Worm (Caenorhabditis elegans) whole organism, L2 larva: Measurements from ENCODE around the gene K09G1.2.
A peak's percentile ranks its signal among the peaks of the same experiment; 100 is the strongest.

ENCODE experiments used
- C34F6.9 ChIP-seq: fragments of 150-350 bp; optimal IDR thresholded peaks from 2 replicates; lab custom pipeline; 2014; ENCODE audit warnings: missing biosample characterization, missing genetic modification characterization
- F13H6.1 ChIP-seq: sonication (generic microtip); optimal IDR thresholded peaks from 2 replicates; lab custom pipeline; 2016; ENCODE audit warnings: missing genetic modification characterization, missing compliant biosample characterization
- R02D3.7 ChIP-seq: fragments of 150-350 bp; optimal IDR thresholded peaks from 2 replicates; lab custom pipeline; 2014; ENCODE audit warnings: missing biosample characterization, missing genetic modification characterization
- Y55F3AM.14 ChIP-seq: fragments of 200-800 bp; sonication (Bioruptor generic); optimal IDR thresholded peaks from 2 replicates; lab custom pipeline; 2018; ENCODE audit warnings: mild to moderate bottlenecking, missing genetic modification characterization, missing compliant biosample characterization
- ZK546.5 ChIP-seq: sonication (generic microtip); optimal IDR thresholded peaks from 2 replicates; lab custom pipeline; 2017; ENCODE audit warnings: missing biosample characterization, missing genetic modification characterization
- alr-1 ChIP-seq: fragments of 150-350 bp; optimal IDR thresholded peaks from 2 replicates; lab custom pipeline; 2014; ENCODE audit warnings: missing biosample characterization, missing genetic modification characterization
- ama-1 ChIP-seq: fragments of 150-350 bp; optimal IDR thresholded peaks from 2 replicates; lab custom pipeline; 2018; ENCODE audit warnings: inconsistent platforms
- blmp-1 ChIP-seq: sonication (generic microtip); optimal IDR thresholded peaks from 2 replicates; lab custom pipeline; 2017; ENCODE audit warnings: missing genetic modification characterization, mild to moderate bottlenecking, missing compliant biosample characterization, antibody characterized with exemption, moderate library complexity; ENCODE audit not compliant: insufficient read depth
- ceh-16 ChIP-seq: fragments of 150-350 bp; optimal IDR thresholded peaks from 2 replicates; lab custom pipeline; 2014; ENCODE audit warnings: missing biosample characterization, missing genetic modification characterization
- ceh-82 ChIP-seq: fragments of 150-350 bp; optimal IDR thresholded peaks from 2 replicates; lab custom pipeline; 2014; ENCODE audit warnings: missing biosample characterization, missing genetic modification characterization
- crh-2 ChIP-seq: sonication (generic microtip); optimal IDR thresholded peaks from 2 replicates; lab custom pipeline; 2017; ENCODE audit warnings: missing biosample characterization, missing genetic modification characterization
- dmd-4 ChIP-seq: sonication (generic microtip); optimal IDR thresholded peaks from 2 replicates; lab custom pipeline; 2017; ENCODE audit warnings: missing biosample characterization, missing genetic modification characterization
- egl-27 ChIP-seq: sonication (generic microtip); optimal IDR thresholded peaks from 3 replicates; lab custom pipeline; 2017; ENCODE audit warnings: missing biosample characterization, missing genetic modification reagents, missing genetic modification characterization
- elt-1 ChIP-seq: fragments of 150-350 bp; optimal IDR thresholded peaks from 2 replicates; lab custom pipeline; 2014; ENCODE audit warnings: missing biosample characterization, missing genetic modification characterization
- elt-3 ChIP-seq: sonication (generic microtip); optimal IDR thresholded peaks from 2 replicates; lab custom pipeline; 2017; ENCODE audit warnings: missing biosample characterization, missing genetic modification characterization
- fos-1 ChIP-seq: fragments of 150-350 bp; optimal IDR thresholded peaks from 2 replicates; lab custom pipeline; 2014; ENCODE audit warnings: missing biosample characterization, missing genetic modification characterization
- gmeb-1 ChIP-seq: fragments of 150-350 bp; optimal IDR thresholded peaks from 2 replicates; lab custom pipeline; 2014; ENCODE audit warnings: missing biosample characterization, missing genetic modification characterization
- lsy-2 ChIP-seq, 2 experiments: fragments of 150-350 bp in 1 of 2; sonication (generic microtip) in 1 of 2; optimal IDR thresholded peaks; 2 replicates each; lab custom pipeline; 2014 to 2017; ENCODE audit warnings: missing biosample characterization in 2 of 2, missing genetic modification characterization in 2 of 2
- mab-5 ChIP-seq: fragments of 150-350 bp; optimal IDR thresholded peaks from 2 replicates; lab custom pipeline; 2014; ENCODE audit warnings: missing biosample characterization, missing genetic modification characterization
- mdl-1 ChIP-seq, 2 experiments: fragments of 150-350 bp in 1 of 2; sonication (generic microtip) in 1 of 2; optimal IDR thresholded peaks; 2 replicates each; lab custom pipeline; 2017; ENCODE audit warnings: missing biosample characterization in 2 of 2, missing genetic modification characterization in 2 of 2
- nhr-11 ChIP-seq: fragments of 150-350 bp; optimal IDR thresholded peaks from 2 replicates; lab custom pipeline; 2014; ENCODE audit warnings: missing biosample characterization, missing genetic modification characterization
- nhr-12 ChIP-seq: fragments of 150-350 bp; optimal IDR thresholded peaks from 2 replicates; lab custom pipeline; 2014; ENCODE audit warnings: missing biosample characterization, missing genetic modification characterization
- nhr-129 ChIP-seq: fragments of 150-350 bp; optimal IDR thresholded peaks from 2 replicates; lab custom pipeline; 2014; ENCODE audit warnings: missing biosample characterization, missing genetic modification characterization
- nhr-21 ChIP-seq: fragments of 150-350 bp; optimal IDR thresholded peaks from 2 replicates; lab custom pipeline; 2014; ENCODE audit warnings: missing biosample characterization, missing genetic modification characterization
- nhr-23 ChIP-seq: fragments of 150-350 bp; optimal IDR thresholded peaks from 2 replicates; lab custom pipeline; 2014; ENCODE audit warnings: missing biosample characterization, missing genetic modification reagents, missing genetic modification characterization
- nhr-237 ChIP-seq: fragments of 150-350 bp; optimal IDR thresholded peaks from 2 replicates; lab custom pipeline; 2014; ENCODE audit warnings: missing biosample characterization, missing genetic modification characterization
- nhr-25 ChIP-seq: fragments of 150-350 bp; sonication (generic microtip); optimal IDR thresholded peaks from 3 replicates; lab custom pipeline; 2014; ENCODE audit warnings: missing biosample characterization, missing genetic modification characterization
- nhr-6 ChIP-seq: fragments of 150-350 bp; optimal IDR thresholded peaks from 2 replicates; lab custom pipeline; 2014; ENCODE audit warnings: missing biosample characterization, missing genetic modification characterization
- nhr-77 ChIP-seq: fragments of 150-350 bp; optimal IDR thresholded peaks from 2 replicates; lab custom pipeline; 2014; ENCODE audit warnings: missing biosample characterization, missing genetic modification characterization
- peb-1 ChIP-seq: fragments of 150-350 bp; optimal IDR thresholded peaks from 2 replicates; lab custom pipeline; 2014; ENCODE audit warnings: missing biosample characterization, missing genetic modification characterization
- skn-1 ChIP-seq: sonication (generic microtip); optimal IDR thresholded peaks from 2 replicates; lab custom pipeline; 2017; ENCODE audit warnings: missing biosample characterization, missing genetic modification characterization
- sma-3 ChIP-seq: sonication (generic microtip); optimal IDR thresholded peaks from 2 replicates; lab custom pipeline; 2016; ENCODE audit warnings: missing genetic modification reagents, missing genetic modification characterization, missing compliant biosample characterization
- sma-9 ChIP-seq, 2 experiments: fragments of 150-350 bp in 1 of 2; sonication (generic microtip) in 1 of 2; optimal IDR thresholded peaks; 2 replicates each; lab custom pipeline; 2014 to 2016; ENCODE audit warnings: missing genetic modification characterization in 2 of 2, mild to moderate bottlenecking in 1 of 2, missing biosample characterization in 1 of 2, missing compliant biosample characterization in 1 of 2, missing genetic modification reagents in 1 of 2, moderate library complexity in 1 of 2
- snpc-4 ChIP-seq: fragments of 150-350 bp; optimal IDR thresholded peaks from 2 replicates; lab custom pipeline; 2014; ENCODE audit warnings: missing biosample characterization, missing genetic modification characterization
- unc-39 ChIP-seq: fragments of 150-350 bp; optimal IDR thresholded peaks from 2 replicates; lab custom pipeline; 2014; ENCODE audit warnings: missing biosample characterization, missing genetic modification characterization
- unc-62 ChIP-seq: fragments of 150-350 bp; optimal IDR thresholded peaks from 2 replicates; lab custom pipeline; 2014; ENCODE audit warnings: missing biosample characterization, missing genetic modification reagents, missing genetic modification characterization
- zag-1 ChIP-seq: fragments of 150-350 bp; optimal IDR thresholded peaks from 2 replicates; lab custom pipeline; 2014; ENCODE audit warnings: missing biosample characterization, missing genetic modification characterization
- ztf-1 ChIP-seq: fragments of 200-800 bp; sonication (Bioruptor generic); conservative IDR thresholded peaks from 2 replicates; pipeline ENCODE4 v1.3.6; 2022; ENCODE audit warnings: missing genetic modification characterization, missing compliant biosample characterization
- ztf-11 ChIP-seq: sonication (generic microtip); optimal IDR thresholded peaks from 2 replicates; lab custom pipeline; 2017; ENCODE audit warnings: missing biosample characterization, missing genetic modification characterization

Gene K09G1.2

DNA sequence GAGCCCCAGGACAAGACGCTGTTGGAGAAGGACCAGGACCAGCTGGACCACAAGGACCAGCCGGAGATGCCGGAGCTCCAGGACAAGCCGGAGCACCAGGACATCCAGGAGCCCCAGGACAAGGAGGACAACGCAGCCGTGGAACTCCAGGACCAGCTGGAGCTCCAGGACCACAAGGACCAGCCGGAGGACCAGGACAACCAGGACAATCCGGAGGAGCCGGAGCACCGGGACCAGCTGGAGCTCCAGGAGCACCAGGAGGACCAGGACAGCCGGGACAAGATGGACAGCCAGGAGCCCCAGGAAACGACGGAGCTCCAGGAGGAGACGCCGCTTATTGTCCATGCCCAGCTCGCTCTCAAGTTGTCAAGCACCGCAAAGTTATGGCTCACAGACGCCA lies 40.1 kb downstream of the K09G1.2 start:
- no peak for TF ChIP-seq gmeb-1 (tag; lab: Kevin White, UChicago)
- no peak for TF ChIP-seq nhr-6 (tag; lab: Kevin White, UChicago)
- TF ChIP-seq ceh-16, result no peak
- no peak for TF ChIP-seq sma-3 (GFP tag; lab: Kevin White, UChicago)
- no peak for TF ChIP-seq dmd-4 (tag; lab: Kevin White, UChicago)
- no peak for TF ChIP-seq mab-5 (tag; lab: Kevin White, UChicago)
- TF ChIP-seq crh-2, result no peak
- TF ChIP-seq ztf-11, result no peak
- TF ChIP-seq ama-1 (lab: Kevin White, UChicago), result no peak
- TF ChIP-seq ceh-82 (tag; lab: Kevin White, UChicago), result no peak
- no peak for TF ChIP-seq elt-1 (tag; lab: Kevin White, UChicago)

DNA sequence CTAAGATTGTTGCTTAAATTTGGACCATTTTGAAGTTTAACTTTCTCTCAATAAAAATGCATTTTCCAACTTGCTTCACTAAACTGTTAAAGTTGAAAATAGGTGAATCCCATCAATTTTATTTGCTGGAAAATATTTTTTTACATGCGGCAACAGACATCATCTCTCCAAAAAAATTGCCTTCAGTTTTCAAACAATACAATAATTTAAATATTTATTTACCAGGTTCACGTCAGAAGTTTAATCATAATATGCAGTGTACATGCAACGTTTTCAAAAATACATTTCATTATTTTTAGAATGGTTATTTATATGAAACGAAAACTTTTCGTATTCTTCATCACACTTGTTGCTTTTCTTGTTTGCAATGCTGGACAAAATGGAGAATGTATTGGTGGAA lies 40.5 kb downstream of the K09G1.2 start, which contains the start of gene T06E4.5:
T06E4.5 (plus strand) TSS at position 301 of the 400 bp plus-strand sequence.
- TF ChIP-seq F13H6.1 (tag; lab: Kevin White, UChicago) (no peak), ztf-1 (no peak), nhr-11 (tag; lab: Kevin White, UChicago) (no peak), nhr-21 (no peak), peb-1 (tag; lab: Kevin White, UChicago) (no peak), ztf-11 (no peak), zag-1 (no peak), C34F6.9 (tag; lab: Kevin White, UChicago) (no peak), skn-1 (no peak), sma-9 (GFP tag; optimal IDR thresholded peaks at IDR 0.05; lab: Kevin White, UChicago) (no peak), sma-9 (tag; optimal IDR thresholded peaks at IDR 0.05; lab: Kevin White, UChicago) (no peak), egl-27 (tag; lab: Kevin White, UChicago) (no peak), ceh-82 (tag; lab: Kevin White, UChicago) (no peak)
- TF ChIP-seq, all 48 proteins: peak for 0

DNA sequence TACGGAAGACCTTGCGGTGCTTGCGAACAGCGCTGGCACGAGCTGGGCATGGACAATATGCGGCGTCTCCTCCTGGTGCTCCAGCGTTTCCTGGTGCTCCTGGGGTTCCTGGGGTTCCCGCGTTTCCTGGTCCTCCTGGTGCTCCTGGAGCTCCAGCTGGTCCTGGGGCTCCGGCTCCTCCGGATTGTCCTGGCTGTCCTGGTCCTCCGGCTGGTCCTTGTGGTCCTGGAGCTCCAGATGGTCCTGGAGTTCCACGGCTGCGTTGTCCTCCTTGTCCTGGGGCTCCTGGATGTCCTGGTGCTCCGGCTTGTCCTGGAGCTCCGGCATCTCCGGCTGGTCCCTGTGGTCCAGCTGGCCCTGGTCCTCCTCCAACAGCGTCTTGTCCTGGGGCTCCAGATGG lies 41.9 kb downstream of the K09G1.2 start:
- TF ChIP-seq gmeb-1 (tag; lab: Kevin White, UChicago) (no peak), nhr-129 (tag; lab: Kevin White, UChicago) (no peak), C34F6.9 (tag; lab: Kevin White, UChicago) (no peak), alr-1 (tag; lab: Kevin White, UChicago) (no peak), nhr-11 (tag; lab: Kevin White, UChicago) (no peak), nhr-12 (tag; lab: Kevin White, UChicago) (no peak), ceh-82 (tag; lab: Kevin White, UChicago) (no peak), ZK546.5 (tag; lab: Kevin White, UChicago) (no peak), nhr-23 (tag; lab: Kevin White, UChicago) (no peak), mdl-1 (tag; optimal IDR thresholded peaks at IDR 0.05; lab: Kevin White, UChicago) (no peak)

DNA sequence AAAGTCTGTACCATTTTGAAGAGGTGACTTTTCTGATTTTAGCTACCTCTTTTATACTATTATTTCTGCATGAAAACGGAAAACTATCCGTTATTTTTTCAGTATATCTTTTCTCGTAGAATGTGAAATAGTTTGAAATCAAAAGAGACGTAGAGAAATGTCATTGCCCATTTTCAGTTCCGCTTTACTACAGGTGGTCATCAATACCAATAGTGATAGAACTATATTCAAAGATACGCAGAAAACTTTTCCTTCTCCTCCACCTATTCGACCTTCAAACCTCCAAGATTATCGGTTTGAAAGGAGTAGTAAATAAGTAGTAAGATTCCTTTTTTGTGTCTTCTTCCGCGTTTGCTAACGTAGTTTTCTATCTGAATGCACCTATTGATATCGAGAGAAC lies 42.9 kb downstream of the K09G1.2 start, which contains the start of gene col-147:
col-147 (minus strand) TSS at position 26 of the 400 bp plus-strand sequence.
- TF ChIP-seq R02D3.7 (tag; lab: Kevin White, UChicago) (no peak), sma-3 (GFP tag; lab: Kevin White, UChicago) (peak; percentile 22), ztf-11 (no peak), sma-9 (GFP tag; optimal IDR thresholded peaks at IDR 0.05; lab: Kevin White, UChicago) (peak; percentile 52), sma-9 (tag; optimal IDR thresholded peaks at IDR 0.05; lab: Kevin White, UChicago) (no peak), nhr-23 (tag; lab: Kevin White, UChicago) (no peak), dmd-4 (tag; lab: Kevin White, UChicago) (no peak), nhr-6 (tag; lab: Kevin White, UChicago) (no peak), elt-3 (tag; lab: Kevin White, UChicago) (no peak), ZK546.5 (tag; lab: Kevin White, UChicago) (no peak), nhr-21 (no peak), crh-2 (peak; percentile 34), snpc-4 (tag; lab: Kevin White, UChicago) (no peak), skn-1 (no peak), nhr-25 (tag; lab: Kevin White, UChicago) (peak; percentile 67), lsy-2 (tag; optimal IDR thresholded peaks at IDR 0.05; lab: Kevin White, UChicago) (no peak), nhr-77 (tag; lab: Kevin White, UChicago) (no peak), blmp-1 (peak; percentile 73), unc-39 (tag; lab: Kevin White, UChicago) (no peak), elt-1 (tag; lab: Kevin White, UChicago) (no peak), peb-1 (tag; lab: Kevin White, UChicago) (no peak), nhr-12 (tag; lab: Kevin White, UChicago) (no peak), zag-1 (no peak), nhr-11 (tag; lab: Kevin White, UChicago) (no peak), gmeb-1 (tag; lab: Kevin White, UChicago) (no peak), nhr-237 (tag; lab: Kevin White, UChicago) (no peak), ceh-16 (no peak), C34F6.9 (tag; lab: Kevin White, UChicago) (no peak), Y55F3AM.14 (GFP tag; lab: Kevin White, UChicago) (no peak), egl-27 (tag; lab: Kevin White, UChicago) (no peak), nhr-129 (tag; lab: Kevin White, UChicago) (no peak), fos-1 (tag; lab: Kevin White, UChicago) (peak; percentile 10), unc-62 (GFP tag; lab: Kevin White, UChicago) (no peak)
